Fruit fly (Drosophila melanogaster): Measurements from ENCODE around the gene CG9330.
A peak's percentile ranks its signal among the peaks of the same experiment; 100 is the strongest.

The CG9330 gene

DNA sequence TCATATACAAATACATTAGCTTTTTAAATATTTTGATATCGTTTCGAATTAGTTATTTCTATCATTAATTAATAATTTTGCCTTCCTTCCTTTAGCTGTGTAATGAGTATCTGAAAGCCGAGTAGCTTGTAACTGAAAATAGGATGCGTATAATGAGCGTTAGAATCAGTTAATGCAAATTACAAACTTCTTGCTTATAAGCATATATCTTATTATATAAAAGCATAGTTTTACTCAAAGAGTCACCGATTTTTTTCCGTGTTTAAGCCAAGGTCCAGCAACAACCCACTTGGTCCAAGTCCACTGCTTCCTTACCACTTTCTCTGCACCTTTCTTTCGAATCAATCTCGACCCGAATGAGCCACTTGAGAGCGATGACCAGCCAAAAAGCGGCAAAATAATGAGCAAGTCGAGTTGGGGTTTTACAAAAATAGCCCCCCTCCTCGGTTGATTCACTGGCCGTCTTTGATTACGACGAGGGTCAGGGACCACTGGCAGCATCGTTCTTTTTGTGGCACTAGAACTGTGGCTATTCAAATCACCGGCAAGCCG is 30.1 kb upstream of the CG9330 start:
- no peak for TF ChIP-seq vnd (GFP tag; IDR thresholded peaks at IDR 0.05; ENCODE audit: partially characterized antibody)
- no peak for TF ChIP-seq Hr51 (GFP tag; optimal IDR thresholded peaks at IDR 0.05)
- TF ChIP-seq CG13775 (GFP tag; optimal IDR thresholded peaks at IDR 0.05) = no peak
- TF ChIP-seq wek (GFP tag; optimal IDR thresholded peaks at IDR 0.05) = no peak
- no peak for TF ChIP-seq CG7963 (GFP tag; IDR thresholded peaks at IDR 0.05; ENCODE audit: partially characterized antibody)
- peak; percentile 44 for TF ChIP-seq Blimp-1 (GFP tag; optimal IDR thresholded peaks at IDR 0.05)
- TF ChIP-seq CG10565 (GFP tag; optimal IDR thresholded peaks at IDR 0.05) = no peak
- no peak for TF ChIP-seq NK7.1 (GFP tag; optimal IDR thresholded peaks at IDR 0.05)
- TF ChIP-seq nau (GFP tag; optimal IDR thresholded peaks at IDR 0.05) = no peak
- peak; percentile 50 for TF ChIP-seq sens (GFP tag)
- no peak for TF ChIP-seq CG10959 (GFP tag; IDR thresholded peaks at IDR 0.05)
- TF ChIP-seq CG4282 (GFP tag; optimal IDR thresholded peaks at IDR 0.05) = no peak
- no peak for TF ChIP-seq CG4328 (GFP tag; optimal IDR thresholded peaks at IDR 0.05)
- TF ChIP-seq CG4360 (GFP tag; IDR thresholded peaks at IDR 0.05) = no peak
- no peak for TF ChIP-seq gcm2 (GFP tag; optimal IDR thresholded peaks at IDR 0.05)
- no peak for TF ChIP-seq CG3281 (GFP tag; optimal IDR thresholded peaks at IDR 0.05)
- TF ChIP-seq bcd (GFP tag; optimal IDR thresholded peaks at IDR 0.05) = no peak
- TF ChIP-seq zf30C (GFP tag; optimal IDR thresholded peaks at IDR 0.05) = peak; percentile 20
- no peak for TF ChIP-seq NfI (GFP tag; optimal IDR thresholded peaks at IDR 0.05)
- TF ChIP-seq lola (GFP tag; optimal IDR thresholded peaks at IDR 0.05) = peak in 1 of 3 experiments; percentile 14
- no peak for TF ChIP-seq trh (GFP tag; optimal IDR thresholded peaks at IDR 0.05)
- no peak for TF ChIP-seq sob (GFP tag; IDR thresholded peaks at IDR 0.05)
- TF ChIP-seq CG1603 (tag; optimal IDR thresholded peaks at IDR 0.05) = no peak
- peak; percentile 2 for TF ChIP-seq Nf-YB (GFP tag; optimal IDR thresholded peaks at IDR 0.05)
- no peak for TF ChIP-seq CG2875 (GFP tag; optimal IDR thresholded peaks at IDR 0.05)
- TF ChIP-seq ewg (GFP tag; optimal IDR thresholded peaks at IDR 0.05) = no peak
- no peak for TF ChIP-seq mirr (GFP tag; optimal IDR thresholded peaks at IDR 0.05)
- TF ChIP-seq CG8089 (GFP tag; optimal IDR thresholded peaks at IDR 0.05) = no peak
- no peak for TF ChIP-seq CG6254 (GFP tag; optimal IDR thresholded peaks at IDR 0.05)
- no peak for TF ChIP-seq CG7745 (tag; optimal IDR thresholded peaks at IDR 0.05)
- TF ChIP-seq CG17359 (tag; optimal IDR thresholded peaks at IDR 0.05) = no peak
- TF ChIP-seq Xrp1 (GFP tag; IDR thresholded peaks at IDR 0.05) = no peak

DNA sequence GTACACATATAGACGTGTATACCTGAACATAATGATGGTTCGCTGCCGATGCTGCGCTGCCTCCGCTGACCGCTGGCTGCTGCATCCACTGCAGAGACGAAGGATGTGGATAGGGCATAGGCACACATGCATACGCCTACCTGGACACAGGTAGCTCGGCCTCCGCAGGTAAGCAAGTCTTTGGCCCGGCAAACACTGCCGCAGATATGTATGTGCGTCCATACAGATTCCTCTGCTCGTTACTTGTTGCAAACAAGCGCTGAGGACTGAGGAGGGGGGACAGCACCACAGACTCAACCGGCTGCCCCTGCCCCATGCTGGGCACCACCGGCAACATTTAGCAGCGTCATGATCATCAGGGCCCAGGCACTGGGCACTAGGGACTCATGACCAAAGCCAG is 29.3 kb upstream of the CG9330 start:
- TF ChIP-seq CG15514 (GFP tag; optimal IDR thresholded peaks at IDR 0.05) = no peak
- peak; percentile 52 for TF ChIP-seq pros (GFP tag; optimal IDR thresholded peaks at IDR 0.05)
- TF ChIP-seq CG10959 (GFP tag; IDR thresholded peaks at IDR 0.05) = no peak
- peak; percentile 54 for TF ChIP-seq Med (GFP tag)
- TF ChIP-seq Sox100B (GFP tag; optimal IDR thresholded peaks at IDR 0.05) = no peak
- no peak for TF ChIP-seq MBD-R2 (GFP tag; IDR thresholded peaks at IDR 0.05)
- TF ChIP-seq zen (tag; optimal IDR thresholded peaks at IDR 0.05) = peak; percentile 46
- peak; percentile 30; the same call in 1 of the 3 replicates for TF ChIP-seq CG2199 (GFP tag; IDR thresholded peaks at IDR 0.05)
- TF ChIP-seq Opbp (GFP tag; IDR thresholded peaks at IDR 0.05; ENCODE audit: partially characterized antibody) = 0 out of 3 replicates have a peak, but pooled peaks have one; percentile 25
- TF ChIP-seq CG6175 (GFP tag; IDR thresholded peaks at IDR 0.05) = 0 out of 3 replicates have a peak, but pooled peaks have one; percentile 21
- TF ChIP-seq so (GFP tag; IDR thresholded peaks at IDR 0.05) = no peak
- TF ChIP-seq vvl (GFP tag; IDR thresholded peaks at IDR 0.05) = peak; percentile 11; the same call in 1 of the 2 replicates
- TF ChIP-seq crol (GFP tag; IDR thresholded peaks at IDR 0.05) = peak; percentile 40; the same call in 1 of the 2 replicates
- TF ChIP-seq CG15479 (GFP tag; optimal IDR thresholded peaks at IDR 0.05) = peak; percentile 57
- peak; percentile 46 for TF ChIP-seq vfl (GFP tag; optimal IDR thresholded peaks at IDR 0.05)
- TF ChIP-seq amos (GFP tag; IDR thresholded peaks at IDR 0.05; ENCODE audit: partially characterized antibody) = 0 out of 2 replicates have a peak, but pooled peaks have one; percentile 8
- no peak for TF ChIP-seq CG16779 (GFP tag; IDR thresholded peaks at IDR 0.05)
- TF ChIP-seq CG8944 (GFP tag; optimal IDR thresholded peaks at IDR 0.05) = no peak
- TF ChIP-seq cg (GFP tag; optimal IDR thresholded peaks at IDR 0.05) = peak; percentile 59
